Fruit fly (Drosophila melanogaster): ENCODE measurements around the gene Sgs7.

Gene Sgs7

DNA sequence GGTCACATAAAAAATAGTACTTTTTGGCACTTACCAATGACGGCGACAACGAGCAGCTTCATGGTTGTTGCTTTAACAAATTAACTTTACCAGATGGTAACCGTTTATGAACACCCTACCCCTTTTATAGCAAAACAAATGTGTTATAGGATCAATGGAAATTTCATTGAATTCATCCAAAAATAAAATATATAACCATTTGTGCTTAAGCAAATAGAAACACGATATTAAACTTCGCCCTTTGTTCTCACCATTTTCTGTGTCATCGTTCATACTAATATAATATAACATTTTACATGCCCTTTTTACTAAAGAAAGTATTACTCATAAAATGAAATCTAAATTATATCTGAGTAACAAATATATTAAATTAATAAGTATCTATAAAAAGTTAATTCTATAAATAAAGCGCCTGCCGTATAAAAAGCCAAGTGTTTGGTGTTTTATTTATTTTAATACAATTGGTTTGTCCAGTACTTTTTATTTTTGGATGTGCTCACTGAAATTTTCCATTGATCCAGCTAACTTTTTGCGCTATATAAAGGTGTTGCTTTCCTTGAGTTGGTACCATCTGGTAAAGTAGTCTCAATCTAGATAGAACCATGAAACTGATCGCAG is at the start of gene Sgs7, which contains the start of gene Sgs8:
TSS of gene Sgs7 (plus strand) at position 568 of the 618 bp plus-strand sequence.
TSS of gene Sgs8 (minus strand) at position 101 of the 618 bp plus-strand sequence.
- TF ChIP-seq CG32121 (GFP tag; IDR thresholded peaks at IDR 0.05) (no peak), CG34367 (tag; optimal IDR thresholded peaks at IDR 0.05) (no peak), CG8301 (tag; optimal IDR thresholded peaks at IDR 0.05) (no peak), Ets98B (GFP tag; IDR thresholded peaks at IDR 0.05) (no peak), CG14655 (GFP tag; optimal IDR thresholded peaks at IDR 0.05) (no peak), D1 (tag; optimal IDR thresholded peaks at IDR 0.05) (no peak), CG15710 (tag; optimal IDR thresholded peaks at IDR 0.05) (no peak), Snoo (tag; optimal IDR thresholded peaks at IDR 0.05) (no peak), CG17806 (tag; optimal IDR thresholded peaks at IDR 0.05) (no peak), CG9948 (tag; optimal IDR thresholded peaks at IDR 0.05) (no peak)

dm6 chr3L:11465371-11465914 is 44.2 kb upstream of the Sgs7 start, which contains the start of gene Fum3:
Gene Fum3 (minus strand): TSS chr3L:11465864.
- TF ChIP-seq CG34367 (tag; optimal IDR thresholded peaks at IDR 0.05) = no peak
- no peak for TF ChIP-seq CG12605 (GFP tag; IDR thresholded peaks at IDR 0.05)
- no peak for TF ChIP-seq gl (tag; optimal IDR thresholded peaks at IDR 0.05)
- TF ChIP-seq Pif1A (GFP tag; optimal IDR thresholded peaks at IDR 0.05) = no peak
- no peak for TF ChIP-seq CG10348 (GFP tag; IDR thresholded peaks at IDR 0.05)
- no peak for TF ChIP-seq fd96Ca (GFP tag; IDR thresholded peaks at IDR 0.05)
- TF ChIP-seq CG15710 (tag; optimal IDR thresholded peaks at IDR 0.05) = no peak
- no peak for TF ChIP-seq CG4496 (GFP tag; IDR thresholded peaks at IDR 0.05)
- TF ChIP-seq EcR (GFP tag; optimal IDR thresholded peaks at IDR 0.05) = no peak
- TF ChIP-seq Ets98B (GFP tag; IDR thresholded peaks at IDR 0.05) = no peak
- TF ChIP-seq CG32121 (GFP tag; IDR thresholded peaks at IDR 0.05) = no peak
- TF ChIP-seq CG8301 (tag; optimal IDR thresholded peaks at IDR 0.05) = no peak
- TF ChIP-seq CG14655 (GFP tag; optimal IDR thresholded peaks at IDR 0.05) = no peak
- TF ChIP-seq D1 (tag; optimal IDR thresholded peaks at IDR 0.05) = no peak
- TF ChIP-seq CG17806 (tag; optimal IDR thresholded peaks at IDR 0.05) = no peak
- TF ChIP-seq CG13204 (GFP tag; optimal IDR thresholded peaks at IDR 0.05) = no peak
- TF ChIP-seq Pif1B (GFP tag; optimal IDR thresholded peaks at IDR 0.05) = no peak

DNA sequence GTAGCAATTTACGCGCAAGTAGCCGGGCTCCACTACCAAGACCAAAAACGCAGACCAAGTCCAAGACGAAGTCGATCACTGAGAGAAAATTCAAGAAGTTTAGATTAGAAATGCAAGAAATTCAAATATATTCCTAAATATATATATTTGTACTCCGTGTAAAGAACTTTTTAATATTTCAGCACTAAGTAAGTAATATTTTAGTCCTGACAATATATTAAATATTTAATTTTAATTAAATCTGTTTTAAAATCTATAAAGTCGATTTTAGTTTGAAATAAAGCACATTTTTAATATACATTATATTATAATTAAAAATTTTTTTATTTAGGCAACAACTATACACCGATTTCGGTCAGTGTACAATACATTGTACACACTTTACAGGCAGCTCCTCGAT is 42.7 kb upstream of the Sgs7 start:
- TF ChIP-seq CG17806 (tag; optimal IDR thresholded peaks at IDR 0.05) = peak; percentile 34
- no peak for TF ChIP-seq EcR (GFP tag; optimal IDR thresholded peaks at IDR 0.05)
- TF ChIP-seq Pif1B (GFP tag; optimal IDR thresholded peaks at IDR 0.05) = no peak
- TF ChIP-seq Ets98B (GFP tag; IDR thresholded peaks at IDR 0.05) = no peak
- TF ChIP-seq CG32121 (GFP tag; IDR thresholded peaks at IDR 0.05) = no peak
- no peak for TF ChIP-seq CG13204 (GFP tag; optimal IDR thresholded peaks at IDR 0.05)
- TF ChIP-seq CG8301 (tag; optimal IDR thresholded peaks at IDR 0.05) = no peak
- no peak for TF ChIP-seq CG34367 (tag; optimal IDR thresholded peaks at IDR 0.05)
- no peak for TF ChIP-seq D1 (tag; optimal IDR thresholded peaks at IDR 0.05)
- TF ChIP-seq CG10348 (GFP tag; IDR thresholded peaks at IDR 0.05) = no peak
- TF ChIP-seq CG9948 (tag; optimal IDR thresholded peaks at IDR 0.05) = peak; percentile 56
- peak; percentile 21 for TF ChIP-seq CG14655 (GFP tag; optimal IDR thresholded peaks at IDR 0.05)
- no peak for TF ChIP-seq Snoo (tag; optimal IDR thresholded peaks at IDR 0.05)
- no peak for TF ChIP-seq fd96Ca (GFP tag; IDR thresholded peaks at IDR 0.05)
- peak; percentile 45 for TF ChIP-seq CG15710 (tag; optimal IDR thresholded peaks at IDR 0.05)
- TF ChIP-seq gl (tag; optimal IDR thresholded peaks at IDR 0.05) = no peak
- TF ChIP-seq CG12605 (GFP tag; IDR thresholded peaks at IDR 0.05) = no peak
- TF ChIP-seq CG4496 (GFP tag; IDR thresholded peaks at IDR 0.05) = no peak
- TF ChIP-seq CG8159 (tag; optimal IDR thresholded peaks at IDR 0.05) = peak; percentile 68

DNA sequence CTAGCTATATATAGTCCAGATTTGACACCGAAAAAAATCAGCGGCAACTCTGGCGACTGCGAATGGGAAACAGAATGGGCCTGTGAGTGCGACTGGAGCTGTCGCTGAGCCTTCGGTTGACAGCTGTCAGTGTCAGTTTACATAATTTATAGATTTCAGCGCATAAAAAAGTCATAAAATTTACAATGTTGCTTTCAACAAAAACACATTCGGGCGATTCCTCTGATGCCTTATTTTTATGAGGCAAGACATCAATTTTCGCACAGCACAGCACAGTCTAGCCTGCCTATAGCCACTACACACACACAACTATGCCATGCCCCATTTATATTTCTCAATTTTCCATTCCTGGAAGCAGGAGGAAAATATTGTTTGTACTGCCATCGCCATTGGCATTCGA is 37.3 kb upstream of the Sgs7 start:
- TF ChIP-seq Pif1B (GFP tag; optimal IDR thresholded peaks at IDR 0.05) (no peak), CG8301 (tag; optimal IDR thresholded peaks at IDR 0.05) (no peak), CG17806 (tag; optimal IDR thresholded peaks at IDR 0.05) (no peak), CG32121 (GFP tag; IDR thresholded peaks at IDR 0.05) (no peak), CG4496 (GFP tag; IDR thresholded peaks at IDR 0.05) (no peak), CG9948 (tag; optimal IDR thresholded peaks at IDR 0.05) (no peak), CG15710 (tag; optimal IDR thresholded peaks at IDR 0.05) (no peak), CG8159 (tag; optimal IDR thresholded peaks at IDR 0.05) (no peak), gl (tag; optimal IDR thresholded peaks at IDR 0.05) (no peak), CG13204 (GFP tag; optimal IDR thresholded peaks at IDR 0.05) (no peak), CG34367 (tag; optimal IDR thresholded peaks at IDR 0.05) (no peak), fd96Ca (GFP tag; IDR thresholded peaks at IDR 0.05) (no peak), CG12605 (GFP tag; IDR thresholded peaks at IDR 0.05) (no peak), Snoo (tag; optimal IDR thresholded peaks at IDR 0.05) (no peak), CG14655 (GFP tag; optimal IDR thresholded peaks at IDR 0.05) (no peak), Pif1A (GFP tag; optimal IDR thresholded peaks at IDR 0.05) (no peak), Ets98B (GFP tag; IDR thresholded peaks at IDR 0.05) (no peak), EcR (GFP tag; optimal IDR thresholded peaks at IDR 0.05) (no peak)

dm6 chr3L:11472991-11473390 is 36.7 kb upstream of the Sgs7 start, which contains the start of gene Vha16-3:
Gene Vha16-3 (plus strand): TSS chr3L:11473291.
- no peak for TF ChIP-seq CG15710 (tag; optimal IDR thresholded peaks at IDR 0.05)
- no peak for TF ChIP-seq fd96Ca (GFP tag; IDR thresholded peaks at IDR 0.05)
- no peak for TF ChIP-seq CG8301 (tag; optimal IDR thresholded peaks at IDR 0.05)
- no peak for TF ChIP-seq Pif1A (GFP tag; optimal IDR thresholded peaks at IDR 0.05)
- TF ChIP-seq EcR (GFP tag; optimal IDR thresholded peaks at IDR 0.05) = no peak
- TF ChIP-seq Ets98B (GFP tag; IDR thresholded peaks at IDR 0.05) = no peak
- no peak for TF ChIP-seq rn (GFP tag; IDR thresholded peaks at IDR 0.05)
- TF ChIP-seq Snoo (tag; optimal IDR thresholded peaks at IDR 0.05) = no peak
- TF ChIP-seq gl (tag; optimal IDR thresholded peaks at IDR 0.05) = no peak
- no peak for TF ChIP-seq CG34367 (tag; optimal IDR thresholded peaks at IDR 0.05)
- TF ChIP-seq D1 (tag; optimal IDR thresholded peaks at IDR 0.05) = no peak
- no peak for TF ChIP-seq Pif1B (GFP tag; optimal IDR thresholded peaks at IDR 0.05)
- TF ChIP-seq CG14655 (GFP tag; optimal IDR thresholded peaks at IDR 0.05) = no peak

Data from whole organism, pupa.